Worm (Caenorhabditis elegans): Measurements from ENCODE around the gene pgp-14.

DNA sequence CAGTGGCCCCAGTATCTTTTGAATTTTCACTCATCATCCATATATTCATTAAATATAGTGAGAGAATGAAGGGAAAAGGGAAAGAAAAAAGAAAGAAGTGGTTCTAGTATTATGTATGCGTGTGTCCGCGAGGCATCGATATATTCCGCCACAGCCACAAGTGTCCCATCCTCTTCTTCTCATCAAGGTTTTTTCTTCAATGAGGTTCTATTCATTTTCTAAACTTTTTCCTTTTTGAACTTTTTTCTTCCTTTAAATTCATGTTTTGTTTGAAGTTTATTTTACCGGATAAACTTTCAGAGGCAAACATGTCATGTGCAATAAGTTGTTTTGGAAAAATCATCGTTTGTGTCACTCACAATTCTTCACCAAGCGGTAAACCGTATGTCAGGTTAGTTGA lies 37.0 kb downstream of the pgp-14 start, which contains the start of gene rgs-2:
- TF ChIP-seq W03F9.2 (tag; optimal IDR thresholded peaks at IDR 0.05) (no peak), him-1 (tag; optimal IDR thresholded peaks at IDR 0.05) (no peak)
